Worm (Caenorhabditis elegans): Measurements from ENCODE around the gene lab-2.

ce11 chrIII:7353871-7354270 lies 24.5 kb upstream of the lab-2 start, which contains the start of gene F08F8.9:
- TF ChIP-seq R02D3.7 (tag; optimal IDR thresholded peaks at IDR 0.05) (no peak), tbx-2 (tag; optimal IDR thresholded peaks at IDR 0.05) (no peak), pha-4 (tag; optimal IDR thresholded peaks at IDR 0.05) (peak; percentile 4)
